Worm (Caenorhabditis elegans): ENCODE results near the gene trm-2A.

ce11 chrV:858841-859456 is 45.8 kb upstream of the trm-2A start:
- TF ChIP-seq flt-1 (GFP tag; IDR thresholded peaks at IDR 0.05) (0 out of 2 replicates have a peak, but pooled peaks have one; percentile 49), tab-1 (GFP tag; IDR thresholded peaks at IDR 0.05) (no peak), cog-1 (tag; optimal IDR thresholded peaks at IDR 0.05) (no peak), klf-2 (GFP tag; conservative IDR thresholded peaks at IDR 0.05) (no peak), ztf-29 (GFP tag; IDR thresholded peaks at IDR 0.05) (0 out of 2 replicates have a peak, but pooled peaks have one; percentile 17), med-1 (GFP tag; optimal IDR thresholded peaks at IDR 0.05; ENCODE audit: insufficient read depth) (no peak), ref-1 (GFP tag; conservative IDR thresholded peaks at IDR 0.05) (no peak; the same call in 1 of the 2 replicates), T22C8.4 (GFP tag; IDR thresholded peaks at IDR 0.05) (no peak), ztf-23 (GFP tag; IDR thresholded peaks at IDR 0.05) (no peak)

Data from whole organism, midembryonic.